Fruit fly (Drosophila melanogaster) S2 (cell line): ENCODE results near the gene Naprt.

Source experiments
- CG8478 ChIP-seq: fragments of >200 bp; optimal IDR thresholded peaks from 2 replicates; lab custom pipeline; 2018
- CTCF ChIP-seq, 2 experiments: fragments of >200 bp; optimal IDR thresholded peaks; 2 replicates each; lab custom pipeline; 2018

DNA sequence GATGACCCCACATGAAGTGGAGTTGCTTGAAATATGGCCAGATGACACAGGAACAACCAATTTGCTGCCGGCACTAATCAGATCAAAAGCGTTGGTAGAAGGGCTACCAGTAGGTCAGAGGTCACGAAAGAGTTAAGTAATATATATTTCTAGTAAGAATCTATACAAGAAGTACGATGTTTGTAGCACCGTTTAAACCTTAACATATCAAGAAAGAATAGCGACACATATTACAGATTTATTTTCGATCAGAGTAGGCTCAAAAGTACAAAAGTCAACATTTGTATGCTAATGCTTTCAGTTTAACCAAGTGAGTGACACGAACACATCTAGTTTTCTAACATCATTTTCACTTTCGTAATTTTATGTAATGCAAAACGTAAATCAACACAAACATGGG, 48.9 kb downstream of the Naprt start, which contains the start of gene CG2955:
- TF ChIP-seq CG8478 (lab: Kevin White, UChicago) (no peak), CTCF (optimal IDR thresholded peaks at IDR 0.05; lab: Kevin White, UChicago) (no peak)
